Worm (Caenorhabditis elegans): ENCODE data around the gene clec-4.
A peak's percentile ranks its signal among the peaks of the same experiment; 100 is the strongest.

Gene clec-4

ce11 chrII:12577754-12578153 lies 3.2 kb downstream of the clec-4 start, which contains the start of gene clec-8:
Gene clec-8 (minus strand): TSS chrII:12578061.
- no peak for TF ChIP-seq blmp-1 (tag; optimal IDR thresholded peaks at IDR 0.05; ENCODE audit: insufficient read depth)
- no peak for TF ChIP-seq nhr-23 (tag; optimal IDR thresholded peaks at IDR 0.05)
- TF ChIP-seq fos-1 (tag; optimal IDR thresholded peaks at IDR 0.05), result peak; percentile 58

DNA sequence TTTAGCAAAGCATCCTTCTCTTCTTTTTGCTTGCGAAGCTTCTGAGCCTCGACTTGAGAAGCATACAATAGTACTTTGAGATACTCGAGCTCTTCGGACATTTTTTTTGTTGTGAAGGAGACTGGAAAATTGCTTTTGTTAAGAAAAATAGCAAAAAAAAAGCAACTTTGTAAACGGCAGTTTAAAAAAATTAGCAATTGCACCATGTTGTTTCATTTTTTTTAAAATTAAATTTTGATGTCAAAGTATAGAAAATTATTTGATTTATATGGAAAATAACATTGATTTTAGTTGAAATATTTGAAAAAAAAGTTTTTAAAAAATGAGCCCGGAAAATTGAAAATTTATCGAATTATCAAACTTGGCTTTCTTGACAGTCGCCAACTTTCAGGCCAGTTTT lies 6.2 kb downstream of the clec-4 start, which contains the start of gene Y38E10A.3:
Gene Y38E10A.3, minus strand, starts transcription at position 101 of the 400 bp plus-strand sequence.
- TF ChIP-seq lsy-2 (tag; optimal IDR thresholded peaks at IDR 0.05) (no peak), nhr-21 (tag; optimal IDR thresholded peaks at IDR 0.05) (no peak)

DNA sequence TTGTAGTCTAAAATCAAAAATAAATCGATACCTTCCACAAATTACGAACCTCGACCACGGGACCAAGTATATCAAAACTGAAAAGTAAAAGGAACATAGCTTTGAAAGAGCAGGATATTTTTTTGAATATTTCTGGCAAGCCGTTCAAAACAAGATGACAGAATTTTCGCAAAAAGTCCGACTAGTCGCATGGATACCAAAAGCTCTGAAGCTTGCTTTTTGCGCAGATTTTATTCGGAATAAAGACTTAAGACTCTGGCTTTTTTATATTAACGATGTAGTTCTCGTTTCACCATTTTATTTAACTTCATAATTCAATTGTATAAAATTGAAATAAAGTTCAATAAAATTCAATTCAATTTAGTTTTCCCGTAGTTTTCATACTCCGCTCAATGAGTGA lies 7.4 kb downstream of the clec-4 start, which contains the start of gene Y38E10A.2:
Gene Y38E10A.2, minus strand, starts transcription at position 101 of the 400 bp plus-strand sequence.
- TF ChIP-seq lsy-2 (tag; optimal IDR thresholded peaks at IDR 0.05), result no peak
- no peak for TF ChIP-seq ztf-11 (tag; optimal IDR thresholded peaks at IDR 0.05)
- no peak for TF ChIP-seq alr-1 (tag; optimal IDR thresholded peaks at IDR 0.05)
- no peak for TF ChIP-seq nhr-129 (tag; optimal IDR thresholded peaks at IDR 0.05)
- no peak for TF ChIP-seq fos-1 (tag; optimal IDR thresholded peaks at IDR 0.05)

DNA sequence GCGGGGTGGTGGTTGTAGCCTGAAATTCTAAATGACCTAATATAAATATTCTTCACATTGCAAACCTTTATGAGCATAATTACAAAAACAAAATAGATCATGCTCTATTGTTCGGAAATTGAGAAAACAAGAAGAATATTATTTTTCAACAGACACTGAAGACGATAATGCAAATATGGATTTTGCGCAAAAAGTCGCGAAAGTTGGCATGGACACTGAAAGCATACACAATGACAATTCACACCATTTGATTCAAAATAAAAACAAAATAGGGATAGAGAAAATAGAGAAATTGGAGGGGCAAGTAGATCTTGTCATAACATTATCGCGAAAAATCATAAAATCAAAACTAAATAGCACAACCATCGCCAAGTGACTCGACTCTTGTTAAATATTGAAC lies 8.2 kb downstream of the clec-4 start, which contains the start of gene Y38E10A.35:
Gene Y38E10A.35, minus strand, starts transcription at position 101 of the 400 bp plus-strand sequence.
- no peak for TF ChIP-seq unc-55 (GFP tag; optimal IDR thresholded peaks at IDR 0.05)
- no peak for TF ChIP-seq elt-3 (tag; optimal IDR thresholded peaks at IDR 0.05)
- TF ChIP-seq ztf-11 (tag; optimal IDR thresholded peaks at IDR 0.05), result no peak
- no peak for TF ChIP-seq nhr-77 (tag; optimal IDR thresholded peaks at IDR 0.05)
- no peak for TF ChIP-seq blmp-1 (tag; optimal IDR thresholded peaks at IDR 0.05; ENCODE audit: insufficient read depth)
- no peak for TF ChIP-seq ceh-16 (tag; optimal IDR thresholded peaks at IDR 0.05)
- TF ChIP-seq lin-11 (tag; optimal IDR thresholded peaks at IDR 0.05), result no peak
- no peak for TF ChIP-seq ceh-82 (tag; optimal IDR thresholded peaks at IDR 0.05)
- no peak for TF ChIP-seq elt-1 (tag; optimal IDR thresholded peaks at IDR 0.05)
- TF ChIP-seq ztf-4 (tag; optimal IDR thresholded peaks at IDR 0.05), result no peak
- no peak for TF ChIP-seq ztf-1 (GFP tag; conservative IDR thresholded peaks at IDR 0.05)
- no peak for TF ChIP-seq nhr-12 (tag; optimal IDR thresholded peaks at IDR 0.05)
- no peak for TF ChIP-seq sem-4 (tag; optimal IDR thresholded peaks at IDR 0.05)

- TF ChIP-seq ZK546.5 (tag; optimal IDR thresholded peaks at IDR 0.05) (no peak), skn-1 (tag; optimal IDR thresholded peaks at IDR 0.05) (no peak), sem-4 (tag; optimal IDR thresholded peaks at IDR 0.05) (no peak), nhr-6 (tag; optimal IDR thresholded peaks at IDR 0.05) (no peak), fos-1 (tag; optimal IDR thresholded peaks at IDR 0.05) (no peak), peb-1 (tag; optimal IDR thresholded peaks at IDR 0.05) (no peak), C34F6.9 (tag; optimal IDR thresholded peaks at IDR 0.05) (no peak), unc-55 (GFP tag; optimal IDR thresholded peaks at IDR 0.05) (no peak), aly-2 (tag; optimal IDR thresholded peaks at IDR 0.05) (no peak), nhr-23 (tag; optimal IDR thresholded peaks at IDR 0.05) (no peak)
Measured at ce11 chrII:12570523-12570922, 10.4 kb downstream of the clec-4 start, which contains the start of gene Y38E10A.1. Gene Y38E10A.1 (minus strand): TSS chrII:12570623.

- TF ChIP-seq ceh-82 (tag; optimal IDR thresholded peaks at IDR 0.05) (no peak), mdl-1 (tag; optimal IDR thresholded peaks at IDR 0.05) (no peak), nhr-12 (tag; optimal IDR thresholded peaks at IDR 0.05) (no peak), unc-55 (GFP tag; optimal IDR thresholded peaks at IDR 0.05) (no peak), ztf-4 (tag; optimal IDR thresholded peaks at IDR 0.05) (no peak), ztf-11 (tag; optimal IDR thresholded peaks at IDR 0.05) (no peak), sma-3 (GFP tag; optimal IDR thresholded peaks at IDR 0.05) (no peak), alr-1 (tag; optimal IDR thresholded peaks at IDR 0.05) (no peak)
Measured at ce11 chrII:12565851-12566250, 15.1 kb downstream of the clec-4 start, which contains the start of gene F49C5.7. Gene F49C5.7 (plus strand): TSS chrII:12566151.

- TF ChIP-seq snpc-4 (tag; optimal IDR thresholded peaks at IDR 0.05) (no peak), F13H6.1 (tag; optimal IDR thresholded peaks at IDR 0.05) (no peak), ceh-16 (tag; optimal IDR thresholded peaks at IDR 0.05) (no peak), mab-5 (tag; optimal IDR thresholded peaks at IDR 0.05) (no peak), nhr-10 (tag; optimal IDR thresholded peaks at IDR 0.05) (no peak), aly-2 (tag; optimal IDR thresholded peaks at IDR 0.05) (no peak), blmp-1 (tag; optimal IDR thresholded peaks at IDR 0.05; ENCODE audit: insufficient read depth) (no peak), alr-1 (tag; optimal IDR thresholded peaks at IDR 0.05) (no peak), nhr-23 (tag; optimal IDR thresholded peaks at IDR 0.05) (no peak), nhr-11 (tag; optimal IDR thresholded peaks at IDR 0.05) (no peak), nhr-6 (tag; optimal IDR thresholded peaks at IDR 0.05) (no peak), ZK546.5 (tag; optimal IDR thresholded peaks at IDR 0.05) (no peak), C34F6.9 (tag; optimal IDR thresholded peaks at IDR 0.05) (no peak), nhr-129 (tag; optimal IDR thresholded peaks at IDR 0.05) (no peak)
Measured at ce11 chrII:12560210-12560609, 20.7 kb downstream of the clec-4 start, which contains the start of gene F49C5.12. Gene F49C5.12 (minus strand): TSS chrII:12560310.

Measured in whole organism, L2 larva.